Fruit fly (Drosophila melanogaster): ENCODE results near the gene CG13083.

The CG13083 gene

DNA sequence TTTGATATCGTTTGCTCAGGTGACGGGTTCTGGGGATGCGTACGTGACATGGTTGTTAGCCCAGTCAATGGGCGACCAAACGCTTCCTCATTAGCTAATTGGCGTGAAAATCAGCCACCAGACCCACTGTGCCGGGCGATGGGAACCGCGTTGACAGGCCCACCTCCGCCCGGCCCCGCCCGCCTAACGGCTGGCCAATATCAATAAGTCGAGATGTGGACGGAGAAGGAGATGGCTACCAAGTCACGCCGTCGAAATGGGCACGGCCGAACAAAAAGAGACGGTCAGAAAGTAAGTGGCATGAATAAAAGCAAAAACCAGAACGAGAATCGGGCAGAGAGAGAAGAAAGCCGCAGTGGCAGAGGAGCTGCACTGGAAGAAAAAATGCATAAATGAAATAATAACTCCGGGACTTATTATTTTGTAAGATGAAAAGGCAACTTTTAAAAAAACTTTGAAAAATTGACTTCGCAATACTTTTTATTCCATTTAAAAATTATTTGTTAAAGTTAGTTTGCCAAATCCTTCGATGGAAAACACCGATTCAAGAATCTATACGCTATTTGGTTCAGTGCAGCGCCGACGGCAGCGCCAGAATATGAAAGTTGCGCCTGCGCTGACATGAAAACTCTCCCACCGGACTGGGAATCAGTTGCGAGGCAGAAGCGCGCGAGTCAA lies 50.6 kb downstream of the CG13083 start, which contains the start of gene CG13082 (continued):
- TF ChIP-seq Eip74EF (GFP tag; optimal IDR thresholded peaks at IDR 0.05) (no peak), CG9817 (tag; optimal IDR thresholded peaks at IDR 0.05) (peak; percentile 13), CG4404 (GFP tag; IDR thresholded peaks at IDR 0.05) (no peak), CG8765 (GFP tag; IDR thresholded peaks at IDR 0.05) (no peak), CG10321 (GFP tag; IDR thresholded peaks at IDR 0.05) (no peak), knrl (GFP tag; IDR thresholded peaks at IDR 0.05; ENCODE audit: partially characterized antibody) (no peak), CG7786 (GFP tag; optimal IDR thresholded peaks at IDR 0.05) (no peak), ttk (GFP tag; IDR thresholded peaks at IDR 0.05) (no peak), bigmax (GFP tag; optimal IDR thresholded peaks at IDR 0.05) (no peak), Stat92E (GFP tag; optimal IDR thresholded peaks at IDR 0.05) (peak in 1 of 3 experiments; percentile 65), Antp (GFP tag; optimal IDR thresholded peaks at IDR 0.05) (peak; percentile 16), CG12219 (GFP tag; optimal IDR thresholded peaks at IDR 0.05) (peak; percentile 2), CG13424 (tag; optimal IDR thresholded peaks at IDR 0.05) (peak; percentile 64), vnd (GFP tag; IDR thresholded peaks at IDR 0.05; ENCODE audit: partially characterized antibody) (no peak), Adf1 (GFP tag; IDR thresholded peaks at IDR 0.05) (no peak), CG7357 (GFP tag; IDR thresholded peaks at IDR 0.05) (no peak), NC2β (GFP tag; optimal IDR thresholded peaks at IDR 0.05) (no peak), gem (tag; optimal IDR thresholded peaks at IDR 0.05) (peak; percentile 76), dmrt99B (tag; optimal IDR thresholded peaks at IDR 0.05) (peak; percentile 54), sim (GFP tag; IDR thresholded peaks at IDR 0.05) (peak; percentile 4; the same call in 1 of the 2 replicates), Scr (GFP tag; IDR thresholded peaks at IDR 0.05; ENCODE audit: partially characterized antibody) (no peak), hb (GFP tag; IDR thresholded peaks at IDR 0.05; ENCODE audit: partially characterized antibody) (no peak), bbx (GFP tag; IDR thresholded peaks at IDR 0.05; ENCODE audit: partially characterized antibody) (no peak), CG10462 (GFP tag; optimal IDR thresholded peaks at IDR 0.05) (peak; percentile 14), CG6683 (GFP tag; optimal IDR thresholded peaks at IDR 0.05) (no peak), toy (GFP tag; IDR thresholded peaks at IDR 0.05) (no peak), CG13123 (GFP tag; optimal IDR thresholded peaks at IDR 0.05) (no peak), ato (GFP tag; IDR thresholded peaks at IDR 0.05; ENCODE audit: partially characterized antibody) (no peak), CG11723 (GFP tag; optimal IDR thresholded peaks at IDR 0.05) (peak; percentile 35), btn (GFP tag; optimal IDR thresholded peaks at IDR 0.05) (peak; percentile 42), jigr1 (GFP tag; IDR thresholded peaks at IDR 0.05) (no peak), CG18599 (GFP tag; optimal IDR thresholded peaks at IDR 0.05) (peak; percentile 30), CG18619 (GFP tag; optimal IDR thresholded peaks at IDR 0.05) (no peak), Dll (GFP tag; IDR thresholded peaks at IDR 0.05; ENCODE audit: partially characterized antibody) (no peak), stc (GFP tag; IDR thresholded peaks at IDR 0.05) (no peak), chn (GFP tag; optimal IDR thresholded peaks at IDR 0.05) (peak; percentile 22), Hand (GFP tag; optimal IDR thresholded peaks at IDR 0.05) (no peak), Dek (tag; optimal IDR thresholded peaks at IDR 0.05) (no peak), crc (GFP tag; optimal IDR thresholded peaks at IDR 0.05) (no peak), Hmx (GFP tag; optimal IDR thresholded peaks at IDR 0.05) (peak; percentile 36), gce (GFP tag; IDR thresholded peaks at IDR 0.05) (no peak), ranshi (GFP tag; IDR thresholded peaks at IDR 0.05) (0 out of 2 replicates have a peak, but pooled peaks have one; percentile 6), CG12769 (tag; optimal IDR thresholded peaks at IDR 0.05) (no peak), lilli (GFP tag; optimal IDR thresholded peaks at IDR 0.05) (peak; percentile 29), CG14860 (GFP tag; IDR thresholded peaks at IDR 0.05; ENCODE audit: partially characterized antibody) (no peak), jumu (GFP tag; optimal IDR thresholded peaks at IDR 0.05) (peak; percentile 2), maf-S (GFP tag; optimal IDR thresholded peaks at IDR 0.05) (no peak), phol (tag; optimal IDR thresholded peaks at IDR 0.05) (peak; percentile 74), CG30403 (GFP tag; optimal IDR thresholded peaks at IDR 0.05) (peak; percentile 63)

Measured in whole organism, embryonic.